Worm (Caenorhabditis elegans) whole organism, young adult: Measurements from ENCODE around the gene irld-18.

Source experiments
- K11D2.4 ChIP-seq: fragments of 200-800 bp; sonication (Bioruptor generic); IDR thresholded peaks from 2 replicates; pipeline ENCODE4 v1.3.6; 2022; ENCODE audit warnings: missing genetic modification reagents, missing genetic modification characterization, missing compliant biosample characterization
- dpff-1 ChIP-seq: sonication (generic microtip); optimal IDR thresholded peaks from 2 replicates; lab custom pipeline; 2017; ENCODE audit warnings: mild to moderate bottlenecking, missing genetic modification characterization, missing compliant biosample characterization
- hlh-12 ChIP-seq: sonication (generic microtip); optimal IDR thresholded peaks from 2 replicates; lab custom pipeline; 2016; ENCODE audit warnings: missing genetic modification characterization, missing compliant biosample characterization
- hmg-1.2 ChIP-seq: fragments of 200-800 bp; sonication (Bioruptor generic); IDR thresholded peaks from 2 replicates; pipeline ENCODE4 v1.3.6; 2022; ENCODE audit warnings: missing genetic modification reagents, missing genetic modification characterization, missing compliant biosample characterization
- hsf-1 ChIP-seq: fragments of 200-800 bp; sonication (Bioruptor generic); IDR thresholded peaks from 2 replicates; pipeline ENCODE4 v1.3.6; 2022; ENCODE audit warnings: missing genetic modification reagents, missing genetic modification characterization, missing compliant biosample characterization
- madf-6 ChIP-seq: fragments of 200-800 bp; sonication (Bioruptor generic); IDR thresholded peaks from 2 replicates; pipeline ENCODE4 v1.3.6; 2022; ENCODE audit warnings: missing genetic modification reagents, missing genetic modification characterization, missing compliant biosample characterization
- mcd-1 ChIP-seq: fragments of 200-800 bp; sonication (Bioruptor generic); IDR thresholded peaks from 2 replicates; pipeline ENCODE4 v1.3.6; 2022; ENCODE audit warnings: missing genetic modification reagents, missing genetic modification characterization, missing compliant biosample characterization
- nhr-90 ChIP-seq: sonication (generic microtip); optimal IDR thresholded peaks from 2 replicates; lab custom pipeline; 2016; ENCODE audit warnings: missing genotype, mild to moderate bottlenecking, missing genetic modification characterization, missing compliant biosample characterization
- pha-4 ChIP-seq: fragments of 150-350 bp; sonication (generic microtip); optimal IDR thresholded peaks from 2 replicates; lab custom pipeline; 2014; ENCODE audit warnings: missing biosample characterization, missing genetic modification reagents, missing genetic modification characterization
- snpc-3.4 ChIP-seq: sonication (generic microtip); optimal IDR thresholded peaks from 2 replicates; lab custom pipeline; 2017; ENCODE audit warnings: missing genetic modification characterization, mild to moderate bottlenecking, missing compliant biosample characterization, antibody characterized with exemption, moderate library complexity, missing genotype, missing genetic modification reagents
- unc-130 ChIP-seq: sonication (generic microtip); optimal IDR thresholded peaks from 2 replicates; lab custom pipeline; 2016; ENCODE audit warnings: missing genetic modification reagents, missing genetic modification characterization, missing compliant biosample characterization
- ztf-18 ChIP-seq: sonication (generic microtip); optimal IDR thresholded peaks from 2 replicates; lab custom pipeline; 2016; ENCODE audit warnings: missing genotype, mild to moderate bottlenecking, missing genetic modification characterization, missing compliant biosample characterization

DNA sequence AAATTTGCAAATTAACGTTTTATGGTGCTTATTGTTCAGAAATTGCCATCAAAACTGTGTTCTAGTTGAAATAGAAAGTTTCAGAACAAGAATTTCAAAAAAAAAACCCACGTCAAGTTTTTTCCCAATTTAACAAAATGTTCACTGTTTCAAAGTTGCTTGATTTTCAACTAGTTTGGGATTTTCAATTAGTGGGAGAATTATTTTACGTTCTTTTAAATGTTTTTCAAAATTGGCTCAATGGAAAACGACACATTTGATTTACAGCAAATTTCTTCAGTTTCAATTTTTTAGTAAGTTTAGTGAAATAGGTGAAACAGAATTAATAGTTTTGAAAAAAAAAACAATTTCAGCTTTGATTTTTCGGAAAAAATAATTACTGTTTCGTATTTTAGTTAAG, 27.8 kb upstream of the irld-18 start:
- no peak for TF ChIP-seq pha-4 (tag; lab: Kevin White, UChicago)
- no peak for TF ChIP-seq unc-130 (GFP tag; lab: Kevin White, UChicago)
- TF ChIP-seq dpff-1 (tag; lab: Kevin White, UChicago): no peak
- TF ChIP-seq snpc-3.4 (tag; lab: Kevin White, UChicago): no peak
- TF ChIP-seq ztf-18 (tag; lab: Kevin White, UChicago): no peak
- no peak for TF ChIP-seq hmg-1.2 (GFP tag; lab: Robert Waterston, UW)
- TF ChIP-seq madf-6 (GFP tag; lab: Robert Waterston, UW): no peak
- TF ChIP-seq mcd-1 (GFP tag; lab: Robert Waterston, UW): no peak
- TF ChIP-seq hlh-12: no peak
- TF ChIP-seq hsf-1 (GFP tag; lab: Robert Waterston, UW): no peak
- TF ChIP-seq nhr-90 (tag; lab: Kevin White, UChicago): no peak
- TF ChIP-seq K11D2.4 (GFP tag; lab: Robert Waterston, UW): no peak
